Worm (Caenorhabditis elegans) whole organism, midembryonic: ENCODE results near the gene W03F9.4.

ENCODE experiments used
- cog-1 ChIP-seq: sonication (generic microtip); optimal IDR thresholded peaks from 2 replicates; lab custom pipeline; 2016; ENCODE audit warnings: missing genetic modification characterization, missing compliant biosample characterization
- flt-1 ChIP-seq: fragments of 200-800 bp; sonication (Bioruptor generic); IDR thresholded peaks from 2 replicates; pipeline ENCODE4 v1.3.6; 2022; ENCODE audit warnings: missing genetic modification characterization, missing compliant biosample characterization
- med-1 ChIP-seq: sonication (generic microtip); optimal IDR thresholded peaks from 2 replicates; lab custom pipeline; 2017; ENCODE audit warnings: missing genetic modification characterization, mild to moderate bottlenecking, missing compliant biosample characterization, antibody characterized with exemption, missing genetic modification reagents; ENCODE audit not compliant: insufficient read depth
- ztf-23 ChIP-seq: fragments of 200-800 bp; sonication (Bioruptor generic); IDR thresholded peaks from 2 replicates; pipeline ENCODE4 v1.3.6; 2022; ENCODE audit warnings: missing genetic modification reagents, missing genetic modification characterization, missing compliant biosample characterization

DNA sequence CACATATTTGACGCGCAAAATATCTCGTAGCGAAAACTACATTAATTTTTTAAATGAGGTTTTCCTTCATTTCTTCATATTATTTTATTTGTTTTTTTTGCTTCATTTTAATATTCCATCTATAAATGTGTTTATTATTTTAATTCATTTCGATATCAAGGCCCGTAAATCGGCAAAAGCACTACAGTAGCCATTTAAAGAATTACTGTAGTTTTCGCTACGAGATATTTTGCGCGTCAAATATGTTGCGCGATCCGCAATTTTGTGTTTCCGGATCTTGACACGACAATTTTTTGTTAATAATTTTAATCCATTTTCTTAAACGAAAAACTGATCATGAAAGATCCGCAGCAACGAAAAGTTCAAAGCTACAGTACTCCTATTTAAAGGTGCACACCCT is 49.0 kb downstream of the W03F9.4 start:
- TF ChIP-seq med-1 (GFP tag; lab: Kevin White, UChicago) (no peak), cog-1 (no peak), flt-1 (GFP tag; lab: Robert Waterston, UW) (no peak), ztf-23 (GFP tag; lab: Robert Waterston, UW) (no peak)
